Worm (Caenorhabditis elegans) whole organism, L2 larva: Measurements from ENCODE around the gene Y51A2B.2.

Experiments used
- ama-1 ChIP-seq: fragments of 150-350 bp; optimal IDR thresholded peaks from 2 replicates; lab custom pipeline; 2018; ENCODE audit warnings: inconsistent platforms
- lin-39 ChIP-seq: fragments of 150-350 bp; optimal IDR thresholded peaks from 2 replicates; lab custom pipeline; 2014; ENCODE audit warnings: missing biosample characterization, missing genetic modification reagents, missing genetic modification characterization
- mab-5 ChIP-seq: fragments of 150-350 bp; optimal IDR thresholded peaks from 2 replicates; lab custom pipeline; 2014; ENCODE audit warnings: missing biosample characterization, missing genetic modification characterization
- nhr-11 ChIP-seq: fragments of 150-350 bp; optimal IDR thresholded peaks from 2 replicates; lab custom pipeline; 2014; ENCODE audit warnings: missing biosample characterization, missing genetic modification characterization
- nhr-237 ChIP-seq: fragments of 150-350 bp; optimal IDR thresholded peaks from 2 replicates; lab custom pipeline; 2014; ENCODE audit warnings: missing biosample characterization, missing genetic modification characterization
- sem-4 ChIP-seq: fragments of 150-350 bp; optimal IDR thresholded peaks from 2 replicates; lab custom pipeline; 2014; ENCODE audit warnings: missing biosample characterization, missing genetic modification reagents, missing genetic modification characterization
- sma-3 ChIP-seq: sonication (generic microtip); optimal IDR thresholded peaks from 2 replicates; lab custom pipeline; 2016; ENCODE audit warnings: missing genetic modification reagents, missing genetic modification characterization, missing compliant biosample characterization
- sma-9 ChIP-seq, 2 experiments: fragments of 150-350 bp in 1 of 2; sonication (generic microtip) in 1 of 2; optimal IDR thresholded peaks; 2 replicates each; lab custom pipeline; 2014 to 2016; ENCODE audit warnings: missing genetic modification characterization in 2 of 2, mild to moderate bottlenecking in 1 of 2, missing biosample characterization in 1 of 2, missing compliant biosample characterization in 1 of 2, missing genetic modification reagents in 1 of 2, moderate library complexity in 1 of 2
- snpc-4 ChIP-seq: fragments of 150-350 bp; optimal IDR thresholded peaks from 2 replicates; lab custom pipeline; 2014; ENCODE audit warnings: missing biosample characterization, missing genetic modification characterization
- ztf-11 ChIP-seq: sonication (generic microtip); optimal IDR thresholded peaks from 2 replicates; lab custom pipeline; 2017; ENCODE audit warnings: missing biosample characterization, missing genetic modification characterization

DNA sequence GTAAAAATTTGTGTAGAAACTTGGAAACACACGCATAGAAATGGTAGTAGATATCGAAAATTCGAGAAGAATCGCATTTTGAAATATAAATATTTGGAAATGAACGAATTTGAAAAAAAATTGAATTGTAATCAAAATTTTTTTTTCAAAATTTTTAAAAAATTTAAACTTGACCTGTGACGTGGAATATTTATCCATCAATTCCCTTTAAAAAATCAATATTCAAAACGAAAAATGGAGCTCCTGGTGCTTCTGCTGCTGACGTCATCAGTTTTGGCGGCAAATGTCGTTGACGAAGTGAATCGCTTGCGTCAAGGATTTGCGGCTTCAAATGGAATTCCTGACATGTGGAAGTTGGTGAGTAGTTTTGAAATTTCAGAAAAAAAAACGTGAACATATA is 14.8 kb downstream of the Y51A2B.2 start, which contains the start of the genes Y51A2B.4 and Y51A2B.5:
- TF ChIP-seq mab-5 (tag; lab: Kevin White, UChicago) (no peak), sma-3 (GFP tag; lab: Kevin White, UChicago) (no peak), lin-39 (no peak), sma-9 (GFP tag; optimal IDR thresholded peaks at IDR 0.05; lab: Kevin White, UChicago) (no peak), sma-9 (tag; optimal IDR thresholded peaks at IDR 0.05; lab: Kevin White, UChicago) (no peak), nhr-11 (tag; lab: Kevin White, UChicago) (no peak), ztf-11 (tag; lab: Kevin White, UChicago) (no peak), sem-4 (no peak), snpc-4 (no peak), nhr-237 (tag; lab: Kevin White, UChicago) (no peak), ama-1 (lab: Kevin White, UChicago) (no peak)
